Worm (Caenorhabditis elegans) whole organism, L4/young adult: ENCODE measurements around the gene K03A11.1.

Experiments
- W03F9.2 ChIP-seq: fragments of 150-350 bp; optimal IDR thresholded peaks from 2 replicates; lab custom pipeline; 2014; ENCODE audit warnings: missing biosample characterization, missing genetic modification characterization
- dao-5 ChIP-seq: sonication (generic microtip); optimal IDR thresholded peaks from 2 replicates; lab custom pipeline; 2016; ENCODE audit warnings: missing genotype, missing genetic modification characterization, moderate library complexity, missing compliant biosample characterization
- him-1 ChIP-seq: sonication (generic microtip); optimal IDR thresholded peaks from 2 replicates; lab custom pipeline; 2016; ENCODE audit warnings: missing genotype, missing genetic modification reagents, missing genetic modification characterization, missing compliant biosample characterization

DNA sequence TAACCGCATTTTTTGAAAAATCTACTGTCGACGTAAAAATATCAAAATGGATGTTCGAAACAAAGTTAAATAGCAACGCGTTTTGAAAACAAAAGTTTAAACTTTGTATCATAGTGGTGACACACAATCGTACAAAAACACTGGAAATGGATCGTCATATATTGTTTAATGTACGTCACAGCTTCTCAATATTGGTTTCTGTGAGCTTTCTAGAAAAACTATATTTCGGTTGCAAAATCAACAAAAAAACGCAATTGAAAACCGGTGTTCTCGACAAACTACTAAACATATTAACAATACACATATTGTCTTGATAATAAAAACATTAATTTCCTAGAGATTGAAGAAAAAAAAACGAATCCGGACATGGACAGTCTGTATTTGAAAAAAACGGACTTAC, 48.9 kb downstream of the K03A11.1 start, which contains the start of gene R03G8.6:
- no peak for TF ChIP-seq him-1 (tag; lab: Kevin White, UChicago)
- no peak for TF ChIP-seq W03F9.2 (tag; lab: Kevin White, UChicago)
- no peak for TF ChIP-seq dao-5 (tag; lab: Kevin White, UChicago)
